Worm (Caenorhabditis elegans) whole organism, L4/young adult: ENCODE measurements around the gene F53A9.7.
"Not testable (repeated sequence)": the region's sequence is repeated elsewhere in the genome, so short reads cannot be mapped to it uniquely, and the experiment has no call there.

Experiments
- W03F9.2 ChIP-seq: fragments of 150-350 bp; optimal IDR thresholded peaks from 2 replicates; lab custom pipeline; 2014; ENCODE audit warnings: missing biosample characterization, missing genetic modification characterization
- dao-5 ChIP-seq: sonication (generic microtip); optimal IDR thresholded peaks from 2 replicates; lab custom pipeline; 2016; ENCODE audit warnings: missing genotype, missing genetic modification characterization, moderate library complexity, missing compliant biosample characterization
- him-1 ChIP-seq: sonication (generic microtip); optimal IDR thresholded peaks from 2 replicates; lab custom pipeline; 2016; ENCODE audit warnings: missing genotype, missing genetic modification reagents, missing genetic modification characterization, missing compliant biosample characterization

F53A9.7 gene

ce11 chrX:8741629-8742170 lies 25.0 kb upstream of the F53A9.7 start:
- no peak for TF ChIP-seq him-1 (tag; lab: Kevin White, UChicago)
- TF ChIP-seq W03F9.2 (tag; lab: Kevin White, UChicago), result no peak
- TF ChIP-seq dao-5 (tag; lab: Kevin White, UChicago), result no peak

ce11 chrX:8739373-8739772 lies 22.7 kb upstream of the F53A9.7 start, which contains the start of gene M02D8.2:
TSS of gene M02D8.2 (plus strand) at chrX:8739673.
- no peak for TF ChIP-seq W03F9.2 (tag; lab: Kevin White, UChicago)
- no peak for TF ChIP-seq him-1 (tag; lab: Kevin White, UChicago)
- no peak for TF ChIP-seq dao-5 (tag; lab: Kevin White, UChicago)

ce11 chrX:8737801-8738200 lies 21.1 kb upstream of the F53A9.7 start:
- no peak for TF ChIP-seq W03F9.2 (tag; lab: Kevin White, UChicago)
- TF ChIP-seq him-1 (tag; lab: Kevin White, UChicago), result no peak
- TF ChIP-seq dao-5 (tag; lab: Kevin White, UChicago), result no peak

- TF ChIP-seq him-1 (tag; lab: Kevin White, UChicago) (no peak), W03F9.2 (tag; lab: Kevin White, UChicago) (peak; percentile 68), dao-5 (tag; lab: Kevin White, UChicago) (no peak)
Measured at ce11 chrX:8736965-8737464, 20.3 kb upstream of the F53A9.7 start, which contains the start of gene M02D8.3. TSS of gene M02D8.3 (minus strand) at chrX:8737015.

ce11 chrX:8731822-8732221 lies 15.1 kb upstream of the F53A9.7 start, which contains the start of gene M02D8.6:
TSS of gene M02D8.6 (minus strand) at chrX:8731922.
- TF ChIP-seq dao-5, W03F9.2, him-1 (tag; lab: Kevin White, UChicago): not testable (repeated sequence)

ce11 chrX:8727306-8727705 lies 10.6 kb upstream of the F53A9.7 start, which contains the start of gene EGAP4.1:
TSS of gene EGAP4.1 (minus strand) at chrX:8727406.
- TF ChIP-seq W03F9.2 (tag; lab: Kevin White, UChicago) (no peak), dao-5 (tag; lab: Kevin White, UChicago) (no peak), him-1 (tag; lab: Kevin White, UChicago) (no peak)

ce11 chrX:8723840-8724239 lies 7.1 kb upstream of the F53A9.7 start:
- TF ChIP-seq W03F9.2 (tag; lab: Kevin White, UChicago) (no peak), him-1 (tag; lab: Kevin White, UChicago) (no peak), dao-5 (tag; lab: Kevin White, UChicago) (no peak)

ce11 chrX:8723127-8723600 lies 6.4 kb upstream of the F53A9.7 start, which contains the start of gene tnt-2:
TSS of gene tnt-2 (minus strand) at chrX:8723550.
- TF ChIP-seq W03F9.2 (tag; lab: Kevin White, UChicago), result no peak
- no peak for TF ChIP-seq dao-5 (tag; lab: Kevin White, UChicago)
- TF ChIP-seq him-1 (tag; lab: Kevin White, UChicago), result no peak

- TF ChIP-seq him-1 (tag; lab: Kevin White, UChicago), result no peak
- no peak for TF ChIP-seq dao-5 (tag; lab: Kevin White, UChicago)
- no peak for TF ChIP-seq W03F9.2 (tag; lab: Kevin White, UChicago)
Measured at ce11 chrX:8721273-8721672, 4.6 kb upstream of the F53A9.7 start.

ce11 chrX:8720658-8721057 lies 3.9 kb upstream of the F53A9.7 start, which contains the start of gene F53A9.9:
TSS of gene F53A9.9 (minus strand) at chrX:8720758.
- TF ChIP-seq W03F9.2 (tag; lab: Kevin White, UChicago) (no peak), dao-5 (tag; lab: Kevin White, UChicago) (no peak), him-1 (tag; lab: Kevin White, UChicago) (no peak)

ce11 chrX:8719888-8720287 lies 3.2 kb upstream of the F53A9.7 start:
- TF ChIP-seq dao-5 (tag; lab: Kevin White, UChicago), result no peak
- TF ChIP-seq him-1 (tag; lab: Kevin White, UChicago), result no peak
- TF ChIP-seq W03F9.2 (tag; lab: Kevin White, UChicago), result no peak

- TF ChIP-seq dao-5 (tag; lab: Kevin White, UChicago) (no peak), him-1 (tag; lab: Kevin White, UChicago) (no peak), W03F9.2 (tag; lab: Kevin White, UChicago) (no peak)
Measured at ce11 chrX:8718856-8719255, 2.1 kb upstream of the F53A9.7 start, which contains the start of gene F53A9.8. TSS of gene F53A9.8 (minus strand) at chrX:8718904.

ce11 chrX:8718153-8718552 lies 1.4 kb upstream of the F53A9.7 start:
- TF ChIP-seq dao-5 (tag; lab: Kevin White, UChicago) (no peak), him-1 (tag; lab: Kevin White, UChicago) (no peak), W03F9.2 (tag; lab: Kevin White, UChicago) (no peak)
